Fruit fly (Drosophila melanogaster) whole organism, wandering third instar larva: ENCODE results near the gene CG32181.

Experiments used
- CrebA ChIP-seq: fragments of 200-800 bp; sonication (Bioruptor generic); optimal IDR thresholded peaks from 2 replicates; lab custom pipeline; 2016; ENCODE audit warnings: missing biosample characterization, mild to moderate bottlenecking, missing genetic modification characterization, borderline replicate concordance
- fru ChIP-seq: fragments of 200-800 bp; sonication (Bioruptor generic); optimal IDR thresholded peaks from 3 replicates; lab custom pipeline; 2016; ENCODE audit warnings: missing biosample characterization, mild to moderate bottlenecking, missing genetic modification characterization
- sage ChIP-seq: fragments of 200-800 bp; sonication (Bioruptor generic); optimal IDR thresholded peaks from 2 replicates; lab custom pipeline; 2016; ENCODE audit warnings: missing biosample characterization, mild to moderate bottlenecking, missing genetic modification characterization

DNA sequence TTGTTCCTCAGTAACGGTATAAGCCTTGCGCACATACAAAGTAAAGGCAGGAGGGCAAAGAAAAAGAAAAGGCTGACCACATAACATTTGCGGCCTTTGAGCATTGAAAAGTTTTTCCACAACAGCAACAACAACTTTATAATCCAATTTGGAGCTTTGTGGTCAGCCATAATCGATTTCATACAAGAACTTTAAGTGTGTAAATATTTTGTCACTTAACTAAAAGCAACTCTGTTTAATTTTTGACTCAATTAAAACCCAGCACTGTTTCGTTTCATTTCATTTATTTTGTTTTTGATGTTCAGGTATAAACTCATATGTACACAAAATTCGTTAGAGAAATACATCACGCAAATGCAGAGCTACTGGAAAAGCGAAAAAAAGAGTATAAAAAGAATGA, 38.0 kb downstream of the CG32181 start, which contains the start of gene CG42816:
- TF ChIP-seq sage (GFP tag; lab: Kevin White, UChicago) = no peak
- TF ChIP-seq fru (GFP tag; lab: Kevin White, UChicago) = no peak
- no peak for TF ChIP-seq CrebA (GFP tag; lab: Kevin White, UChicago)
